Worm (Caenorhabditis elegans): ENCODE measurements around the gene enu-3.6.

Gene enu-3.6

ce11 chrIII:10755480-10756066, 5.3 kb downstream of the enu-3.6 start, which contains the start of gene hpl-2:
hpl-2 (minus strand) TSS chrIII:10755530.
- TF ChIP-seq pag-3 (tag; optimal IDR thresholded peaks at IDR 0.05; ENCODE audit: borderline replicate concordance) (no peak), fkh-10 (GFP tag; optimal IDR thresholded peaks at IDR 0.05) (no peak), pha-2 (tag; optimal IDR thresholded peaks at IDR 0.05) (no peak), Y22D7AL.16 (tag; optimal IDR thresholded peaks at IDR 0.05) (no peak), ets-4 (tag; optimal IDR thresholded peaks at IDR 0.05) (no peak), ceh-48 (tag; optimal IDR thresholded peaks at IDR 0.05) (no peak), ceh-22 (tag; optimal IDR thresholded peaks at IDR 0.05) (no peak), ceh-9 (tag; optimal IDR thresholded peaks at IDR 0.05) (no peak), ceh-6 (GFP tag; optimal IDR thresholded peaks at IDR 0.05) (no peak), sox-4 (tag; optimal IDR thresholded peaks at IDR 0.05) (no peak), sox-2 (GFP tag; IDR thresholded peaks at IDR 0.05) (no peak), ceh-2 (tag; optimal IDR thresholded peaks at IDR 0.05) (no peak), K02D7.2 (tag; optimal IDR thresholded peaks at IDR 0.05) (no peak), pha-4 (tag; optimal IDR thresholded peaks at IDR 0.05) (no peak), che-1 (tag; optimal IDR thresholded peaks at IDR 0.05) (no peak), ztf-16 (tag; optimal IDR thresholded peaks at IDR 0.05) (no peak), gmeb-2 (tag; optimal IDR thresholded peaks at IDR 0.05) (no peak)

- TF ChIP-seq ceh-19 (GFP tag; optimal IDR thresholded peaks at IDR 0.05) (no peak), pha-2 (tag; optimal IDR thresholded peaks at IDR 0.05) (no peak), ceh-2 (tag; optimal IDR thresholded peaks at IDR 0.05) (no peak), C38D4.7 (GFP tag; optimal IDR thresholded peaks at IDR 0.05) (no peak), pat-9 (tag; optimal IDR thresholded peaks at IDR 0.05) (no peak)
Observed at ce11 chrIII:10757540-10757939, 7.3 kb downstream of the enu-3.6 start, which contains the start of gene rnf-113. rnf-113 (minus strand) TSS chrIII:10757640.

- TF ChIP-seq ceh-19 (GFP tag; optimal IDR thresholded peaks at IDR 0.05) = no peak
- TF ChIP-seq hlh-15 (tag; optimal IDR thresholded peaks at IDR 0.05) = no peak
- TF ChIP-seq unc-42 (tag; optimal IDR thresholded peaks at IDR 0.05) = no peak
- TF ChIP-seq pha-2 (tag; optimal IDR thresholded peaks at IDR 0.05) = no peak
- TF ChIP-seq tbx-7 (tag; optimal IDR thresholded peaks at IDR 0.05) = no peak
- no peak for TF ChIP-seq mec-3 (tag; optimal IDR thresholded peaks at IDR 0.05; ENCODE audit: borderline replicate concordance)
- no peak for TF ChIP-seq ceh-30 (tag; optimal IDR thresholded peaks at IDR 0.05)
- no peak for TF ChIP-seq syd-9 (tag; optimal IDR thresholded peaks at IDR 0.05)
- no peak for TF ChIP-seq T23F11.4 (GFP tag; optimal IDR thresholded peaks at IDR 0.05)
- no peak for TF ChIP-seq ceh-14 (tag; optimal IDR thresholded peaks at IDR 0.05)
- TF ChIP-seq gmeb-2 (tag; optimal IDR thresholded peaks at IDR 0.05) = no peak
- TF ChIP-seq rnt-1 (tag; optimal IDR thresholded peaks at IDR 0.05) = no peak
- TF ChIP-seq dve-1 (tag; optimal IDR thresholded peaks at IDR 0.05) = no peak
- no peak for TF ChIP-seq nhr-232 (tag; optimal IDR thresholded peaks at IDR 0.05)
- TF ChIP-seq ceh-22 (tag; optimal IDR thresholded peaks at IDR 0.05) = no peak
- no peak for TF ChIP-seq dmd-4 (tag; optimal IDR thresholded peaks at IDR 0.05; ENCODE audit: borderline replicate concordance)
- no peak for TF ChIP-seq pros-1 (tag; optimal IDR thresholded peaks at IDR 0.05)
Observed at ce11 chrIII:10758422-10758821, 8.2 kb downstream of the enu-3.6 start, which contains the start of gene K01G5.10. K01G5.10 (minus strand) TSS chrIII:10758522.

ce11 chrIII:10759050-10760023, 9.1 kb downstream of the enu-3.6 start, which contains the start of gene tasp-1:
tasp-1 (plus strand) TSS chrIII:10759307.
- peak; percentile 96 for TF ChIP-seq unc-3 (GFP tag; conservative IDR thresholded peaks at IDR 0.05)
- peak; percentile 97 for TF ChIP-seq unc-3 (tag; optimal IDR thresholded peaks at IDR 0.05)
- peak; percentile 95 for TF ChIP-seq T23F11.4 (GFP tag; optimal IDR thresholded peaks at IDR 0.05)
- TF ChIP-seq ceh-18 (tag; optimal IDR thresholded peaks at IDR 0.05) = peak; percentile 100
- TF ChIP-seq hlh-15 (tag; optimal IDR thresholded peaks at IDR 0.05) = peak; percentile 83
- peak; percentile 99 for TF ChIP-seq pqm-1 (tag; optimal IDR thresholded peaks at IDR 0.05)
- TF ChIP-seq nhr-232 (tag; optimal IDR thresholded peaks at IDR 0.05) = peak; percentile 62
- peak; percentile 98 for TF ChIP-seq lim-6 (tag; optimal IDR thresholded peaks at IDR 0.05)
- TF ChIP-seq K09A11.1 (tag; optimal IDR thresholded peaks at IDR 0.05; ENCODE audit: insufficient read depth) = peak; percentile 95
- TF ChIP-seq lin-11 (tag; optimal IDR thresholded peaks at IDR 0.05) = peak; percentile 76
- TF ChIP-seq dve-1 (tag; optimal IDR thresholded peaks at IDR 0.05) = peak; percentile 98
- TF ChIP-seq nfya-1 (tag; optimal IDR thresholded peaks at IDR 0.05) = peak; percentile 99
- TF ChIP-seq npax-4 (tag; optimal IDR thresholded peaks at IDR 0.05) = peak; percentile 62
- peak; percentile 80 for TF ChIP-seq C38D4.7 (GFP tag; optimal IDR thresholded peaks at IDR 0.05)
- TF ChIP-seq tbx-7 (tag; optimal IDR thresholded peaks at IDR 0.05) = peak; percentile 91
- TF ChIP-seq unc-55 (GFP tag; optimal IDR thresholded peaks at IDR 0.05) = peak; percentile 93
- TF ChIP-seq eyg-1 (tag; optimal IDR thresholded peaks at IDR 0.05) = peak; percentile 94

All from whole organism, late embryonic.